Fruit fly (Drosophila melanogaster) whole organism, embryonic: ENCODE results near the gene CG33795.

Experiments used
- Abd-B ChIP-seq: fragments of 200-800 bp; sonication (Bioruptor generic); optimal IDR thresholded peaks from 2 replicates; lab custom pipeline; 2018; ENCODE audit warnings: missing biosample characterization, mild to moderate bottlenecking, missing genetic modification characterization, moderate library complexity
- C15 ChIP-seq: fragments of 200-800 bp; sonication (Bioruptor generic); IDR thresholded peaks from 3 replicates; pipeline ENCODE4 v1.3.6; 2022; ENCODE audit warnings: missing biosample characterization, missing genetic modification characterization
- CG10565 ChIP-seq: fragments of 200-800 bp; sonication (Bioruptor generic); optimal IDR thresholded peaks from 3 replicates; lab custom pipeline; 2016; ENCODE audit warnings: missing biosample characterization, mild to moderate bottlenecking, missing genetic modification characterization
- CG11723 ChIP-seq: fragments of 200-800 bp; sonication (Bioruptor generic); optimal IDR thresholded peaks from 2 replicates; lab custom pipeline; 2017; ENCODE audit warnings: missing biosample characterization, mild to moderate bottlenecking, missing genetic modification characterization
- CG12299 ChIP-seq: fragments of 200-800 bp; sonication (Bioruptor generic); optimal IDR thresholded peaks from 2 replicates; lab custom pipeline; 2018; ENCODE audit warnings: missing biosample characterization, mild to moderate bottlenecking, missing genetic modification characterization
- CG12744 ChIP-seq: fragments of 200-800 bp; sonication (Bioruptor generic); optimal IDR thresholded peaks from 2 replicates; lab custom pipeline; 2016; ENCODE audit warnings: missing biosample characterization, missing genetic modification characterization
- CG13123 ChIP-seq: fragments of 200-800 bp; sonication (Bioruptor generic); optimal IDR thresholded peaks from 2 replicates; lab custom pipeline; 2016; ENCODE audit warnings: missing biosample characterization, missing genetic modification characterization
- CG14050 ChIP-seq: fragments of 200-800 bp; sonication (Bioruptor generic); IDR thresholded peaks from 3 replicates; pipeline ENCODE4 v1.3.6; 2022; ENCODE audit warnings: missing biosample characterization, missing genetic modification characterization
- CG15073 ChIP-seq: fragments of 200-800 bp; sonication (Bioruptor generic); optimal IDR thresholded peaks from 2 replicates; lab custom pipeline; 2016; ENCODE audit warnings: missing biosample characterization, missing genetic modification characterization
- CG15601 ChIP-seq: fragments of 200-800 bp; sonication (Bioruptor generic); optimal IDR thresholded peaks from 3 replicates; lab custom pipeline; 2019; ENCODE audit warnings: missing biosample characterization, mild to moderate bottlenecking, missing genetic modification characterization, moderate library complexity
- CG16813 ChIP-seq: fragments of 200-800 bp; sonication (Bioruptor generic); IDR thresholded peaks from 3 replicates; pipeline ENCODE4 v1.3.6; 2022; ENCODE audit warnings: missing biosample characterization, missing genetic modification characterization; ENCODE audit not compliant: partially characterized antibody
- CG17802 ChIP-seq: fragments of 200-800 bp; sonication (Bioruptor generic); optimal IDR thresholded peaks from 2 replicates; lab custom pipeline; 2018; ENCODE audit warnings: missing biosample characterization, mild to moderate bottlenecking, missing genetic modification characterization, moderate library complexity
- CG18764 ChIP-seq: fragments of 200-800 bp; sonication (Bioruptor generic); optimal IDR thresholded peaks from 3 replicates; lab custom pipeline; 2016; ENCODE audit warnings: missing biosample characterization, missing genetic modification characterization
- CG2120 ChIP-seq: fragments of 200-800 bp; sonication (Bioruptor generic); optimal IDR thresholded peaks from 3 replicates; lab custom pipeline; 2016; ENCODE audit warnings: missing biosample characterization, missing genetic modification characterization
- CG2129 ChIP-seq: fragments of 200-800 bp; sonication (Bioruptor generic); IDR thresholded peaks from 2 replicates; pipeline ENCODE4 v1.3.6; 2022; ENCODE audit warnings: missing biosample characterization, missing genetic modification characterization; ENCODE audit not compliant: partially characterized antibody
- CG2678 ChIP-seq: fragments of 200-800 bp; sonication (Bioruptor generic); optimal IDR thresholded peaks from 3 replicates; lab custom pipeline; 2019; ENCODE audit warnings: missing biosample characterization, mild to moderate bottlenecking, missing genetic modification characterization, moderate library complexity
- CG3407 ChIP-seq: fragments of 200-800 bp; sonication (Bioruptor generic); optimal IDR thresholded peaks from 2 replicates; lab custom pipeline; 2018; ENCODE audit warnings: missing biosample characterization, mild to moderate bottlenecking, missing genetic modification characterization
- CG3838 ChIP-seq: fragments of 200-800 bp; sonication (Bioruptor generic); optimal IDR thresholded peaks from 3 replicates; lab custom pipeline; 2016; ENCODE audit warnings: missing biosample characterization, missing genetic modification characterization
- CG4404 ChIP-seq: fragments of 200-800 bp; sonication (Bioruptor generic); IDR thresholded peaks from 2 replicates; pipeline ENCODE4 v1.3.6; 2022; ENCODE audit warnings: missing biosample characterization, missing genetic modification characterization
- CG4707 ChIP-seq: fragments of 200-800 bp; sonication (Bioruptor generic); optimal IDR thresholded peaks from 2 replicates; lab custom pipeline; 2018; ENCODE audit warnings: missing biosample characterization, mild to moderate bottlenecking, missing genetic modification characterization, moderate library complexity
- D19B ChIP-seq: fragments of 200-800 bp; sonication (Bioruptor generic); optimal IDR thresholded peaks from 2 replicates; lab custom pipeline; 2017; ENCODE audit warnings: missing biosample characterization, mild to moderate bottlenecking, missing genetic modification characterization
- Drgx ChIP-seq: fragments of 200-800 bp; sonication (Bioruptor generic); IDR thresholded peaks from 2 replicates; pipeline ENCODE4 v1.3.6; 2022; ENCODE audit warnings: missing biosample characterization, missing genetic modification characterization
- ERR ChIP-seq: fragments of 200-800 bp; sonication (Bioruptor generic); optimal IDR thresholded peaks from 2 replicates; lab custom pipeline; 2016; ENCODE audit warnings: missing biosample characterization, missing genetic modification characterization
- Hmx ChIP-seq: fragments of 200-800 bp; sonication (Bioruptor generic); optimal IDR thresholded peaks from 2 replicates; lab custom pipeline; 2016; ENCODE audit warnings: missing biosample characterization, missing genetic modification characterization
- Jarid2 ChIP-seq: fragments of 200-800 bp; sonication (Bioruptor generic); optimal IDR thresholded peaks from 3 replicates; lab custom pipeline; 2017; ENCODE audit warnings: mild to moderate bottlenecking, missing biosample characterization, missing genetic modification reagents, missing genetic modification characterization
- Meics ChIP-seq: fragments of 200-800 bp; sonication (Bioruptor generic); optimal IDR thresholded peaks from 2 replicates; lab custom pipeline; 2017; ENCODE audit warnings: missing biosample characterization, mild to moderate bottlenecking, missing genetic modification characterization
- NK7.1 ChIP-seq: fragments of 200-800 bp; sonication (Bioruptor generic); optimal IDR thresholded peaks from 3 replicates; lab custom pipeline; 2016; ENCODE audit warnings: missing biosample characterization, missing genetic modification characterization
- Nf-YB ChIP-seq: fragments of 200-800 bp; sonication (Bioruptor generic); optimal IDR thresholded peaks from 3 replicates; lab custom pipeline; 2019; ENCODE audit warnings: missing biosample characterization, mild to moderate bottlenecking, missing genetic modification characterization, moderate library complexity
- Optix ChIP-seq: fragments of 200-800 bp; sonication (Bioruptor generic); IDR thresholded peaks from 3 replicates; pipeline ENCODE4 v1.3.6; 2022; ENCODE audit warnings: missing biosample characterization, missing genetic modification characterization
- Ptx1 ChIP-seq: fragments of 200-800 bp; sonication (Bioruptor generic); IDR thresholded peaks from 2 replicates; pipeline ENCODE4 v1.3.6; 2022; ENCODE audit warnings: missing biosample characterization, missing genetic modification characterization
- Ravus ChIP-seq: fragments of 200-800 bp; sonication (Bioruptor generic); IDR thresholded peaks from 2 replicates; pipeline ENCODE4 v1.3.6; 2022; ENCODE audit warnings: missing biosample characterization, missing genetic modification characterization
- Rx ChIP-seq: fragments of 200-800 bp; sonication (Bioruptor generic); IDR thresholded peaks from 2 replicates; pipeline ENCODE4 v1.3.6; 2022; ENCODE audit warnings: missing biosample characterization, missing genetic modification characterization
- Sox100B ChIP-seq: fragments of 200-800 bp; sonication (Bioruptor generic); optimal IDR thresholded peaks from 3 replicates; lab custom pipeline; 2018; ENCODE audit warnings: missing biosample characterization, mild to moderate bottlenecking, missing genetic modification characterization
- Trl ChIP-seq, 3 experiments: fragments of >200 bp in 2 of 3; fragments of 200-800 bp in 1 of 3; sonication (Bioruptor generic) in 1 of 3; optimal IDR thresholded peaks; 2 replicates in 1 of 3; 3 replicates in 2 of 3; lab custom pipeline; 2016 to 2017; ENCODE audit warnings: missing biosample characterization in 1 of 3, missing genetic modification characterization in 1 of 3
- ase ChIP-seq: fragments of 200-800 bp; sonication (Bioruptor generic); IDR thresholded peaks from 3 replicates; pipeline ENCODE4 v1.3.6; 2022; ENCODE audit warnings: missing biosample characterization, missing genetic modification characterization
- bcd ChIP-seq: fragments of 200-800 bp; sonication (Bioruptor generic); optimal IDR thresholded peaks from 2 replicates; lab custom pipeline; 2017; ENCODE audit warnings: missing biosample characterization, mild to moderate bottlenecking, missing genetic modification characterization
- bowl ChIP-seq: fragments of 200-800 bp; sonication (Bioruptor generic); IDR thresholded peaks from 2 replicates; pipeline ENCODE4 v1.3.6; 2022; ENCODE audit warnings: missing biosample characterization, missing genetic modification characterization
- corto ChIP-seq: fragments of 200-800 bp; sonication (Bioruptor generic); optimal IDR thresholded peaks from 2 replicates; lab custom pipeline; 2016; ENCODE audit warnings: missing biosample characterization, mild to moderate bottlenecking, missing genetic modification characterization, moderate library complexity
- croc ChIP-seq: fragments of 200-800 bp; sonication (Bioruptor generic); conservative IDR thresholded peaks from 3 replicates; pipeline ENCODE4 v1.3.6; 2022; ENCODE audit warnings: missing biosample characterization, missing genetic modification characterization
- dati ChIP-seq: fragments of 200-800 bp; sonication (Bioruptor generic); IDR thresholded peaks from 2 replicates; pipeline ENCODE4 v1.3.6; 2022; ENCODE audit warnings: missing biosample characterization, missing genetic modification characterization
- fd64A ChIP-seq: fragments of 200-800 bp; sonication (Bioruptor generic); optimal IDR thresholded peaks from 3 replicates; lab custom pipeline; 2018; ENCODE audit warnings: missing biosample characterization, mild to moderate bottlenecking, missing genetic modification characterization
- grau ChIP-seq: fragments of 200-800 bp; optimal IDR thresholded peaks from 3 replicates; lab custom pipeline; 2019; ENCODE audit warnings: missing biosample characterization, mild to moderate bottlenecking, missing genetic modification characterization, moderate library complexity
- her ChIP-seq: fragments of 200-800 bp; sonication (Bioruptor generic); optimal IDR thresholded peaks from 2 replicates; lab custom pipeline; 2016; ENCODE audit warnings: missing biosample characterization, missing genetic modification characterization
- jigr1 ChIP-seq: fragments of 200-800 bp; sonication (Bioruptor generic); IDR thresholded peaks from 3 replicates; pipeline ENCODE4 v1.3.6; 2022; ENCODE audit warnings: missing biosample characterization, missing genetic modification characterization
- sc ChIP-seq, 3 experiments: fragments of >200 bp in 2 of 3; fragments of 200-800 bp in 1 of 3; sonication (Bioruptor generic) in 1 of 3; optimal IDR thresholded peaks; 2 replicates in 2 of 3; 3 replicates in 1 of 3; lab custom pipeline; 2017; ENCODE audit warnings: mild to moderate bottlenecking in 1 of 3, missing biosample characterization in 1 of 3, missing genetic modification characterization in 1 of 3, missing genetic modification reagents in 1 of 3
- shn ChIP-seq: fragments of 200-800 bp; sonication (Bioruptor generic); optimal IDR thresholded peaks from 3 replicates; lab custom pipeline; 2016; ENCODE audit warnings: missing biosample characterization, missing genetic modification characterization
- so ChIP-seq: fragments of 200-800 bp; sonication (Bioruptor generic); IDR thresholded peaks from 3 replicates; pipeline ENCODE4 v1.3.6; 2022; ENCODE audit warnings: missing biosample characterization, missing genetic modification characterization
- ttk ChIP-seq: fragments of 200-800 bp; sonication (Bioruptor generic); IDR thresholded peaks from 2 replicates; pipeline ENCODE4 v2.1.2; 2022; ENCODE audit warnings: missing biosample characterization, missing genetic modification characterization
- zf30C ChIP-seq: fragments of 200-800 bp; sonication (Bioruptor generic); optimal IDR thresholded peaks from 3 replicates; lab custom pipeline; 2018; ENCODE audit warnings: missing biosample characterization, mild to moderate bottlenecking, missing genetic modification characterization

Gene CG33795

dm6 chr3L:16128973-16129745 lies 42.0 kb downstream of the CG33795 start, which contains the start of gene SsRbeta (continued):
- no peak for TF ChIP-seq jigr1 (GFP tag; lab: Robert Waterston, UW)
- no peak for TF ChIP-seq CG13123 (GFP tag; lab: Kevin White, UChicago)
- no peak for TF ChIP-seq CG10565 (GFP tag; lab: Kevin White, UChicago)
- no peak for TF ChIP-seq CG12744 (GFP tag; lab: Kevin White, UChicago)
- TF ChIP-seq Meics (GFP tag; lab: Kevin White, UChicago): peak; percentile 43
- no peak for TF ChIP-seq corto (GFP tag; lab: Kevin White, UChicago)
- TF ChIP-seq Ptx1 (GFP tag; lab: Robert Waterston, UW): peak; percentile 4; the same call in 1 of the 2 replicates
- TF ChIP-seq Ravus (GFP tag; lab: Robert Waterston, UW): no peak
- TF ChIP-seq NK7.1 (GFP tag; lab: Kevin White, UChicago): no peak
- peak; percentile 46 for TF ChIP-seq Rx
- peak; percentile 31 for TF ChIP-seq CG2678 (tag; lab: Kevin White, UChicago)
- no peak for TF ChIP-seq CG17802 (tag; lab: Kevin White, UChicago)
- no peak for TF ChIP-seq CG18764
- no peak for TF ChIP-seq Optix (GFP tag; lab: Robert Waterston, UW)
- TF ChIP-seq ERR: no peak
- TF ChIP-seq Abd-B (GFP tag; lab: Kevin White, UChicago): peak; percentile 3
- no peak for TF ChIP-seq sc (optimal IDR thresholded peaks at IDR 0.05; lab: Kevin White, UChicago)
- TF ChIP-seq sc (GFP tag; optimal IDR thresholded peaks at IDR 0.05; lab: Kevin White, UChicago): no peak
- no peak for TF ChIP-seq CG3407 (GFP tag; lab: Kevin White, UChicago)
- no peak for TF ChIP-seq Nf-YB (GFP tag; lab: Kevin White, UChicago)
- TF ChIP-seq CG2120 (GFP tag; lab: Kevin White, UChicago): no peak
- TF ChIP-seq grau (tag; lab: Kevin White, UChicago): no peak
- peak; percentile 15 for TF ChIP-seq CG15601 (tag; lab: Kevin White, UChicago)
- TF ChIP-seq CG4707 (GFP tag; lab: Kevin White, UChicago): peak; percentile 41
- no peak for TF ChIP-seq bowl (GFP tag; lab: Robert Waterston, UW)
- no peak; the same call in 1 of the 2 replicates for TF ChIP-seq Drgx (GFP tag; lab: Robert Waterston, UW)
- no peak for TF ChIP-seq CG12299 (tag; lab: Kevin White, UChicago)
- TF ChIP-seq fd64A: no peak
- TF ChIP-seq Jarid2 (GFP tag; lab: Kevin White, UChicago): peak; percentile 37
- TF ChIP-seq CG11723 (GFP tag; lab: Kevin White, UChicago): no peak
- no peak for TF ChIP-seq dati (GFP tag; lab: Robert Waterston, UW)
- TF ChIP-seq CG14050 (GFP tag; lab: Robert Waterston, UW): no peak; the same call in 2 of the 3 replicates
- no peak for TF ChIP-seq so
- TF ChIP-seq bcd (GFP tag; lab: Kevin White, UChicago): no peak
- TF ChIP-seq Trl (optimal IDR thresholded peaks at IDR 0.05; lab: Kevin White, UChicago): no peak
- no peak for TF ChIP-seq Trl (GFP tag; optimal IDR thresholded peaks at IDR 0.05; lab: Kevin White, UChicago)
- no peak; the same call in 1 of the 2 replicates for TF ChIP-seq CG4404
- TF ChIP-seq ttk (GFP tag; lab: Robert Waterston, UW): peak; percentile 50
- TF ChIP-seq D19B: no peak
- peak; percentile 36 for TF ChIP-seq CG2129 (GFP tag; lab: Robert Waterston, UW)
- no peak for TF ChIP-seq zf30C
- TF ChIP-seq her: no peak
- TF ChIP-seq Sox100B (GFP tag; lab: Kevin White, UChicago): peak; percentile 34
- TF ChIP-seq C15 (GFP tag; lab: Robert Waterston, UW): no peak
- no peak for TF ChIP-seq croc
- peak; percentile 74; the same call in 2 of the 3 replicates for TF ChIP-seq ase
- TF ChIP-seq CG16813 (GFP tag; lab: Robert Waterston, UW): peak; percentile 69
- TF ChIP-seq shn: no peak
- TF ChIP-seq Hmx (GFP tag; lab: Kevin White, UChicago): no peak
- no peak for TF ChIP-seq CG3838
- no peak for TF ChIP-seq CG15073 (GFP tag; lab: Kevin White, UChicago)
